Worm (Caenorhabditis elegans): ENCODE measurements around the gene xpb-1.

DNA sequence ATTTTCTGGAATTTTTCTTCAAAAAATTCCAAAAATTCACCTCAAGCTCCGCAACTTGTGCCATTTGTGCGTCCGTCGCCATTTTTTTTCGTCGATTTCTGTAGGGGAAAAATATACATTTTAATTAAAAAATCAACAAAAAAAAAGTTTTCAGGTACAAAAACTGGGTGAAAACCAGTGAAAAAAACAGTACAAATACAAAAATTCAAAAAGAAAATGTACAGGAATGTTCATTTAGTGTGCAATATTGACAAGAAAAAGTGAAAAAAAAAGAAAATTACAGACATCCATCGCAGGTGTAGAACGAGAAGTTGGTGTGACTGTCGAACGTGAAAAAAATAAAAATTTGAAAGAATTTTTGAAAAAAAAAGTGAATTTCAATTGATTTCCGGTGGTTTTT, 23.7 kb upstream of the xpb-1 start, which contains the start of gene tin-10:
- TF ChIP-seq ref-1 (GFP tag; conservative IDR thresholded peaks at IDR 0.05) (no peak), tab-1 (GFP tag; IDR thresholded peaks at IDR 0.05) (no peak), ztf-29 (GFP tag; IDR thresholded peaks at IDR 0.05) (no peak), T22C8.4 (GFP tag; IDR thresholded peaks at IDR 0.05) (no peak), flt-1 (GFP tag; IDR thresholded peaks at IDR 0.05) (no peak), med-1 (GFP tag; optimal IDR thresholded peaks at IDR 0.05; ENCODE audit: insufficient read depth) (no peak), klf-2 (GFP tag; conservative IDR thresholded peaks at IDR 0.05) (no peak), cog-1 (tag; optimal IDR thresholded peaks at IDR 0.05) (no peak)

All from whole organism, midembryonic.